Fruit fly (Drosophila melanogaster): ENCODE data around the gene Exo84.

DNA sequence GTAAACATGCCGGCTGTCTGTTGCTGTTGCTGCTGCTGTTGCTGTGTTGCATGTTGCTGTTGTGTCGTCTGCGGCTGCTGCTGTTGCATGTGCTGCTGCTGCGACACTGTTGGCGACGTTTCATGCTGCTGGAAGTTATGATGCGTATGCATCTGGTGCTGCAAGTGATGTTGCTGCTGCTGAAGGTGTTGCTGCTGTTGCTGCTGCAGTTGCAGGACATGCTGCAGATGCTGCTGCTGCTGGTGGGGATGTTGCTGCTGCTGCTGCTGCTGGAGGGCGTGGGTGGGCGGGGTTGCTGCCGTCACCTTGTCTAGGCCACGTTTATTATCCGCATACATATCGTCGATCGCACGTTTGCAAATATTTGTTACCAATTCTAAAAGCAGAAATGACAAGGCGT, 44.1 kb upstream of the Exo84 start:
- no peak for TF ChIP-seq CTCF (optimal IDR thresholded peaks at IDR 0.05)
- no peak for TF ChIP-seq CG8478 (optimal IDR thresholded peaks at IDR 0.05)
